Worm (Caenorhabditis elegans) whole organism, L1 larva: ENCODE measurements around the gene Y44A6D.3.

Experiments used
- C04F5.9 ChIP-seq: sonication (generic microtip); optimal IDR thresholded peaks from 2 replicates; lab custom pipeline; 2016; ENCODE audit warnings: missing genetic modification characterization, missing compliant biosample characterization
- C16A3.4 ChIP-seq: fragments of 150-350 bp; optimal IDR thresholded peaks from 2 replicates; lab custom pipeline; 2014; ENCODE audit warnings: missing biosample characterization, missing genetic modification characterization
- C34B4.2 ChIP-seq: sonication (generic microtip); optimal IDR thresholded peaks from 2 replicates; lab custom pipeline; 2017; ENCODE audit warnings: mild to moderate bottlenecking, missing genetic modification characterization, missing compliant biosample characterization
- F16B12.6 ChIP-seq: fragments of 150-350 bp; optimal IDR thresholded peaks from 2 replicates; lab custom pipeline; 2014; ENCODE audit warnings: missing biosample characterization, missing genetic modification characterization
- Y116A8C.19 ChIP-seq: sonication (generic microtip); optimal IDR thresholded peaks from 2 replicates; lab custom pipeline; 2016; ENCODE audit warnings: missing compliant biosample characterization, missing genetic modification characterization, borderline replicate concordance
- aha-1 ChIP-seq: fragments of 150-350 bp; optimal IDR thresholded peaks from 2 replicates; lab custom pipeline; 2014; ENCODE audit warnings: missing biosample characterization, missing genetic modification characterization
- aly-2 ChIP-seq: fragments of 150-350 bp; optimal IDR thresholded peaks from 2 replicates; lab custom pipeline; 2014; ENCODE audit warnings: missing biosample characterization, missing genetic modification characterization
- ama-1 ChIP-seq: fragments of 150-350 bp; optimal IDR thresholded peaks from 2 replicates; lab custom pipeline; 2014
- ceh-63 ChIP-seq: fragments of 200-800 bp; sonication (Bioruptor generic); optimal IDR thresholded peaks from 2 replicates; lab custom pipeline; 2018; ENCODE audit warnings: mild to moderate bottlenecking, missing genetic modification characterization, missing compliant biosample characterization
- ceh-88 ChIP-seq: fragments of 200-800 bp; sonication (Bioruptor generic); IDR thresholded peaks from 2 replicates; pipeline ENCODE4 v1.3.6; 2022; ENCODE audit warnings: missing genetic modification characterization, missing compliant biosample characterization
- dpl-1 ChIP-seq, 3 experiments: fragments of 150-350 bp in 2 of 3; sonication (generic microtip) in 1 of 3; optimal IDR thresholded peaks; 2 replicates each; lab custom pipeline; 2014 to 2017; ENCODE audit warnings: missing biosample characterization in 3 of 3, missing genetic modification characterization in 3 of 3, missing genetic modification reagents in 3 of 3
- efl-3 ChIP-seq: fragments of 200-800 bp; sonication (Bioruptor generic); optimal IDR thresholded peaks from 2 replicates; lab custom pipeline; 2018; ENCODE audit warnings: mild to moderate bottlenecking, missing genetic modification characterization, missing compliant biosample characterization
- egl-13 ChIP-seq: sonication (generic microtip); optimal IDR thresholded peaks from 2 replicates; lab custom pipeline; 2016; ENCODE audit warnings: missing genotype, missing genetic modification reagents, missing genetic modification characterization, missing compliant biosample characterization
- elt-3 ChIP-seq, 6 experiments: fragments of 150-350 bp in 1 of 6; sonication (generic microtip); optimal IDR thresholded peaks; 2 replicates each; lab custom pipeline; 2017 to 2018; ENCODE audit warnings: missing biosample characterization in 6 of 6, missing genetic modification characterization in 6 of 6, inconsistent platforms in 1 of 6
- fkh-10 ChIP-seq: sonication (generic microtip); optimal IDR thresholded peaks from 2 replicates; lab custom pipeline; 2017; ENCODE audit warnings: missing biosample characterization, missing genetic modification reagents, missing genetic modification characterization
- fkh-4 ChIP-seq: sonication (generic microtip); optimal IDR thresholded peaks from 2 replicates; lab custom pipeline; 2016; ENCODE audit warnings: missing compliant biosample characterization, missing genetic modification characterization, borderline replicate concordance
- fkh-8 ChIP-seq: sonication (generic microtip); optimal IDR thresholded peaks from 2 replicates; lab custom pipeline; 2016; ENCODE audit warnings: mild to moderate bottlenecking, missing genetic modification characterization, missing compliant biosample characterization
- fos-1 ChIP-seq: fragments of 150-350 bp; optimal IDR thresholded peaks from 2 replicates; lab custom pipeline; 2014; ENCODE audit warnings: missing biosample characterization, missing genetic modification characterization
- hlh-17 ChIP-seq: fragments of 200-800 bp; sonication (Bioruptor generic); optimal IDR thresholded peaks from 2 replicates; lab custom pipeline; 2018; ENCODE audit warnings: missing genetic modification characterization, mild to moderate bottlenecking, missing compliant biosample characterization, moderate library complexity, borderline replicate concordance
- hpl-2 ChIP-seq: fragments of 150-350 bp; optimal IDR thresholded peaks from 2 replicates; lab custom pipeline; 2014; ENCODE audit warnings: missing biosample characterization, missing genetic modification reagents, missing genetic modification characterization
- irx-1 ChIP-seq: sonication (generic microtip); optimal IDR thresholded peaks from 2 replicates; lab custom pipeline; 2016; ENCODE audit warnings: missing genetic modification characterization, missing compliant biosample characterization
- isw-1 ChIP-seq: fragments of 200-800 bp; sonication (Bioruptor generic); IDR thresholded peaks from 2 replicates; pipeline ENCODE4 v1.3.6; 2022; ENCODE audit warnings: missing genetic modification characterization, missing compliant biosample characterization
- lin-13 ChIP-seq: fragments of 150-350 bp; optimal IDR thresholded peaks from 2 replicates; lab custom pipeline; 2014; ENCODE audit warnings: missing biosample characterization, missing genetic modification reagents, missing genetic modification characterization
- lin-14 ChIP-seq: fragments of 200-800 bp; sonication (Bioruptor generic); optimal IDR thresholded peaks from 2 replicates; lab custom pipeline; 2018; ENCODE audit warnings: mild to moderate bottlenecking, missing genetic modification characterization, moderate library complexity, missing compliant biosample characterization
- lin-35 ChIP-seq, 2 experiments: fragments of 150-350 bp; optimal IDR thresholded peaks; 2 replicates each; lab custom pipeline; 2014; ENCODE audit warnings: missing biosample characterization in 2 of 2, missing genetic modification characterization in 2 of 2, missing genetic modification reagents in 2 of 2
- lsy-2 ChIP-seq, 2 experiments: fragments of 150-350 bp; optimal IDR thresholded peaks; 2 replicates each; lab custom pipeline; 2014; ENCODE audit warnings: missing biosample characterization in 2 of 2, missing genetic modification characterization in 2 of 2
- mdl-1 ChIP-seq, 2 experiments: fragments of 150-350 bp; optimal IDR thresholded peaks; 2 replicates each; lab custom pipeline; 2014 to 2017; ENCODE audit warnings: missing biosample characterization in 2 of 2, missing genetic modification characterization in 2 of 2, inconsistent platforms in 1 of 2
- mef-2 ChIP-seq: fragments of 150-350 bp; optimal IDR thresholded peaks from 2 replicates; lab custom pipeline; 2014; ENCODE audit warnings: missing biosample characterization, missing genetic modification characterization
- mep-1 ChIP-seq: fragments of 150-350 bp; optimal IDR thresholded peaks from 2 replicates; lab custom pipeline; 2014; ENCODE audit warnings: missing biosample characterization, missing genetic modification characterization
- nhr-11 ChIP-seq: fragments of 150-350 bp; optimal IDR thresholded peaks from 2 replicates; lab custom pipeline; 2014; ENCODE audit warnings: missing biosample characterization, missing genetic modification characterization
- nhr-12 ChIP-seq: sonication (generic microtip); optimal IDR thresholded peaks from 2 replicates; lab custom pipeline; 2017; ENCODE audit warnings: missing biosample characterization, missing genetic modification characterization
- nhr-19 ChIP-seq: fragments of 200-800 bp; sonication (Bioruptor generic); conservative IDR thresholded peaks from 2 replicates; pipeline ENCODE4 v1.3.6; 2022; ENCODE audit warnings: missing genetic modification characterization, missing compliant biosample characterization
- nhr-28 ChIP-seq: fragments of 150-350 bp; optimal IDR thresholded peaks from 2 replicates; lab custom pipeline; 2014; ENCODE audit warnings: missing biosample characterization, missing genetic modification characterization
- nhr-47 ChIP-seq: sonication (generic microtip); optimal IDR thresholded peaks from 2 replicates; lab custom pipeline; 2016; ENCODE audit warnings: mild to moderate bottlenecking, missing genetic modification characterization, moderate library complexity, missing compliant biosample characterization
- nhr-76 ChIP-seq: sonication (generic microtip); optimal IDR thresholded peaks from 2 replicates; lab custom pipeline; 2017; ENCODE audit warnings: missing biosample characterization, missing genetic modification characterization
- nhr-77 ChIP-seq: fragments of 150-350 bp; optimal IDR thresholded peaks from 2 replicates; lab custom pipeline; 2014; ENCODE audit warnings: missing biosample characterization, missing genetic modification characterization
- nhr-84 ChIP-seq: sonication (generic microtip); optimal IDR thresholded peaks from 2 replicates; lab custom pipeline; 2017; ENCODE audit warnings: missing biosample characterization, missing genetic modification characterization
- nhr-85 ChIP-seq: sonication (generic microtip); peaks from one replicate; lab custom pipeline; 2016; ENCODE audit warnings: missing genetic modification characterization, inconsistent platforms, missing compliant biosample characterization
- pax-3 ChIP-seq: fragments of 200-800 bp; sonication (Bioruptor generic); optimal IDR thresholded peaks from 2 replicates; lab custom pipeline; 2018; ENCODE audit warnings: mild to moderate bottlenecking, missing genetic modification characterization, moderate library complexity, missing compliant biosample characterization
- skn-1 ChIP-seq: fragments of 150-350 bp; optimal IDR thresholded peaks from 2 replicates; lab custom pipeline; 2014; ENCODE audit warnings: missing biosample characterization, missing genetic modification characterization
- snpc-4 ChIP-seq: fragments of 150-350 bp; optimal IDR thresholded peaks from 2 replicates; lab custom pipeline; 2014; ENCODE audit warnings: missing biosample characterization, missing genetic modification characterization
- snu-23 ChIP-seq: sonication (generic microtip); optimal IDR thresholded peaks from 2 replicates; lab custom pipeline; 2016; ENCODE audit warnings: missing genetic modification characterization, missing compliant biosample characterization
- sox-4 ChIP-seq: sonication (generic microtip); optimal IDR thresholded peaks from 2 replicates; lab custom pipeline; 2016; ENCODE audit warnings: missing genetic modification characterization, missing compliant biosample characterization
- sup-37 ChIP-seq: fragments of 200-800 bp; sonication (Bioruptor generic); optimal IDR thresholded peaks from 2 replicates; lab custom pipeline; 2018; ENCODE audit warnings: mild to moderate bottlenecking, missing genetic modification characterization, missing compliant biosample characterization
- tbx-2 ChIP-seq: sonication (generic microtip); optimal IDR thresholded peaks from 2 replicates; lab custom pipeline; 2016; ENCODE audit warnings: missing genetic modification characterization, missing compliant biosample characterization
- tlp-1 ChIP-seq: fragments of 150-350 bp; optimal IDR thresholded peaks from 2 replicates; lab custom pipeline; 2014; ENCODE audit warnings: missing biosample characterization, missing genetic modification characterization
- unc-130 ChIP-seq: fragments of 150-350 bp; optimal IDR thresholded peaks from 2 replicates; lab custom pipeline; 2017; ENCODE audit warnings: missing biosample characterization, missing genetic modification characterization, inconsistent platforms
- unc-86 ChIP-seq: sonication (generic microtip); optimal IDR thresholded peaks from 2 replicates; lab custom pipeline; 2016; ENCODE audit warnings: missing genetic modification characterization, missing compliant biosample characterization
- unc-98 ChIP-seq: fragments of 200-800 bp; sonication (Bioruptor generic); IDR thresholded peaks from 2 replicates; pipeline ENCODE4 v1.3.6; 2022; ENCODE audit warnings: missing genetic modification characterization, missing compliant biosample characterization
- vab-15 ChIP-seq: sonication (generic microtip); optimal IDR thresholded peaks from 2 replicates; lab custom pipeline; 2017; ENCODE audit warnings: missing genotype, mild to moderate bottlenecking, missing genetic modification characterization, missing compliant biosample characterization
- zag-1 ChIP-seq: fragments of 150-350 bp; optimal IDR thresholded peaks from 2 replicates; lab custom pipeline; 2014; ENCODE audit warnings: missing biosample characterization, missing genetic modification characterization
- ztf-11 ChIP-seq, 2 experiments: sonication (generic microtip); optimal IDR thresholded peaks; 2 replicates each; lab custom pipeline; 2016 to 2017; ENCODE audit warnings: missing genetic modification characterization in 2 of 2, missing biosample characterization in 1 of 2, missing compliant biosample characterization in 1 of 2

Y44A6D.3 gene

DNA sequence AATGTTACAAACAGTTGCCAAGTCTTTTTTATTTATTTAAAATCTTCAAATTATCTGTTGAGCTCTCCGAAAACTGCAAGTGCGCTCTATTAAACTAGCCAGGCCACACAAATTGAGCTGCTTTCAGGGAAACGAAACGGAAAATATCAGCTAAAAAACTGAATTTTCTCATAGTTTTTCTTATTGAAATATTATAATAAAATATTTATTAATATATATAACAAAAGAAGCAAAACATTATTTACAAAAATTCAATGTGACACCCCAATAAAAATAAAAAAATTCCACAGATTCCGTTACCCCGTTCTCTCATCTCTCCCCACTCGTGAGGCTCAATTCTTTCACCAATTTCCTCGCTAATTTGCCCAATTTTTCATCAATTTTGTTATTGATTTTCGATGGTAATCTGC is 40.3 kb upstream of the Y44A6D.3 start (continued):
- TF ChIP-seq unc-98 (GFP tag; lab: Robert Waterston, UW) (peak; percentile 74), hlh-17 (GFP tag; lab: Kevin White, UChicago) (no peak), snpc-4 (no peak), C16A3.4 (peak; percentile 22), nhr-28 (tag; lab: Kevin White, UChicago) (no peak), pax-3 (tag; lab: Kevin White, UChicago) (peak; percentile 60), irx-1 (tag; lab: Kevin White, UChicago) (no peak), ztf-11 (tag; optimal IDR thresholded peaks at IDR 0.05; lab: Kevin White, UChicago) (no peak), lsy-2 (tag; optimal IDR thresholded peaks at IDR 0.05; lab: Kevin White, UChicago) (peak in 1 of 2 experiments; percentile 53), sox-4 (tag; lab: Kevin White, UChicago) (no peak), egl-13 (peak; percentile 4), nhr-77 (tag; lab: Kevin White, UChicago) (no peak), lin-14 (GFP tag; lab: Kevin White, UChicago) (peak; percentile 77), mep-1 (tag; lab: Kevin White, UChicago) (peak; percentile 19), ceh-88 (peak; percentile 34; the same call in 1 of the 2 replicates), nhr-11 (no peak), fkh-8 (peak; percentile 40), vab-15 (no peak), lin-13 (no peak), efl-3 (GFP tag; lab: Kevin White, UChicago) (no peak), tbx-2 (peak; percentile 34), F16B12.6 (tag; lab: Kevin White, UChicago) (no peak), fkh-10 (no peak), zag-1 (tag; lab: Kevin White, UChicago) (no peak), nhr-19 (GFP tag; lab: Robert Waterston, UW) (peak; percentile 16; the same call in 1 of the 2 replicates), snu-23 (GFP tag; lab: Kevin White, UChicago) (peak; percentile 36), nhr-85 (tag; lab: Kevin White, UChicago) (peak; percentile 63), C34B4.2 (tag; lab: Kevin White, UChicago) (no peak)
- TF ChIP-seq, all 84 proteins: peak for 23

DNA sequence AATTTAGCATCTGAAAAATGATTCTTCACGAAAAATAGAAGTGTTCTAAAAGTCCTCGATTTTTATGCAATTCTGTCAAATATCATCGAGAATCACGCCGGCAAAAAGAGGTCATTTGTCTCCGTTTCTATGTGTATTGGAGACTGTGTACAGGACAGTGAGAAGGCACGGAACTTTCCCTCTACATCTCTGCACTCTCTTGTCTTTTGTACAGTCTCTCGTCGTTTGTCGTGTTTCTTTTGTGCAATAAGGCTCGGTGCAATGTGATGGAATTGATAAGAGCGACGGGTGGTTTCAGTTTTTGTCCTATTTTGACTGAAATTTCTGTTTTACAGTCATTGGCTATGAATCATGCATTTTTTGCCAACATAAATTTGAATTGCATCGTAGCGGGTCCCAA is 39.6 kb upstream of the Y44A6D.3 start:
- no peak for TF ChIP-seq isw-1 (GFP tag; lab: Robert Waterston, UW)
- no peak for TF ChIP-seq irx-1 (tag; lab: Kevin White, UChicago)
- TF ChIP-seq dpl-1 (GFP tag; optimal IDR thresholded peaks at IDR 0.05; lab: Kevin White, UChicago) = no peak
- peak in 1 of 2 experiments; percentile 31 for TF ChIP-seq lsy-2 (tag; optimal IDR thresholded peaks at IDR 0.05; lab: Kevin White, UChicago)
- no peak for TF ChIP-seq ceh-63
- TF ChIP-seq tbx-2 = no peak
- TF ChIP-seq fos-1 = no peak
- no peak for TF ChIP-seq sup-37 (GFP tag; lab: Kevin White, UChicago)
- no peak for TF ChIP-seq nhr-76
- TF ChIP-seq nhr-47 = no peak
- TF ChIP-seq egl-13 = no peak
- TF ChIP-seq lin-35 (GFP tag; optimal IDR thresholded peaks at IDR 0.05; lab: Kevin White, UChicago) = peak in 1 of 2 experiments; percentile 32
- TF ChIP-seq unc-98 (GFP tag; lab: Robert Waterston, UW) = no peak
- TF ChIP-seq C16A3.4 = no peak
- no peak for TF ChIP-seq vab-15
- TF ChIP-seq nhr-84 (tag; lab: Kevin White, UChicago) = no peak
- TF ChIP-seq tlp-1 = no peak
- no peak for TF ChIP-seq nhr-12 (tag; lab: Kevin White, UChicago)
- TF ChIP-seq aha-1 (tag; lab: Kevin White, UChicago) = no peak
- no peak for TF ChIP-seq unc-130 (tag; lab: Kevin White, UChicago)
- peak; percentile 21 for TF ChIP-seq lin-14 (GFP tag; lab: Kevin White, UChicago)
- no peak for TF ChIP-seq ama-1 (lab: Kevin White, UChicago)
- TF ChIP-seq mdl-1 (tag; optimal IDR thresholded peaks at IDR 0.05; lab: Kevin White, UChicago) = peak in 1 of 2 experiments; percentile 18
- no peak for TF ChIP-seq elt-3 (tag; optimal IDR thresholded peaks at IDR 0.05; lab: Kevin White, UChicago)
- TF ChIP-seq mef-2 = no peak
- TF ChIP-seq snu-23 (GFP tag; lab: Kevin White, UChicago) = peak; percentile 16
- TF ChIP-seq fkh-4 (tag; lab: Kevin White, UChicago) = no peak
- TF ChIP-seq C04F5.9 (tag; lab: Kevin White, UChicago) = no peak
- no peak for TF ChIP-seq unc-86
- TF ChIP-seq aly-2 (tag; lab: Kevin White, UChicago) = no peak
- TF ChIP-seq skn-1 (tag; lab: Kevin White, UChicago) = no peak
- no peak for TF ChIP-seq hpl-2 (GFP tag; lab: Kevin White, UChicago)
- no peak for TF ChIP-seq ceh-88
- no peak for TF ChIP-seq sox-4 (tag; lab: Kevin White, UChicago)
- no peak for TF ChIP-seq Y116A8C.19
